Worm (Caenorhabditis elegans) whole organism, L3 larva: ENCODE data around the gene lips-15.

Source experiments
- R02D3.7 ChIP-seq: fragments of 150-350 bp; optimal IDR thresholded peaks from 2 replicates; lab custom pipeline; 2014; ENCODE audit warnings: missing biosample characterization, missing genetic modification characterization
- aly-2 ChIP-seq: fragments of 150-350 bp; optimal IDR thresholded peaks from 2 replicates; lab custom pipeline; 2014; ENCODE audit warnings: missing biosample characterization, missing genetic modification characterization
- ama-1 ChIP-seq: fragments of 150-350 bp; optimal IDR thresholded peaks from 2 replicates; lab custom pipeline; 2018
- ceh-16 ChIP-seq: sonication (generic microtip); optimal IDR thresholded peaks from 2 replicates; lab custom pipeline; 2017; ENCODE audit warnings: missing biosample characterization, missing genetic modification characterization
- ceh-28 ChIP-seq: fragments of 150-350 bp; optimal IDR thresholded peaks from 2 replicates; lab custom pipeline; 2014; ENCODE audit warnings: missing biosample characterization, missing genetic modification reagents, missing genetic modification characterization
- ceh-9 ChIP-seq: sonication (generic microtip); optimal IDR thresholded peaks from 2 replicates; lab custom pipeline; 2018; ENCODE audit warnings: missing biosample characterization, missing genetic modification characterization
- daf-12 ChIP-seq: fragments of 150-350 bp; optimal IDR thresholded peaks from 2 replicates; lab custom pipeline; 2014; ENCODE audit warnings: missing biosample characterization, missing genetic modification reagents, missing genetic modification characterization
- egl-5 ChIP-seq: fragments of 150-350 bp; optimal IDR thresholded peaks from 2 replicates; lab custom pipeline; 2017; ENCODE audit warnings: missing biosample characterization, missing genetic modification reagents, missing genetic modification characterization, inconsistent platforms
- elt-2 ChIP-seq: sonication (generic microtip); optimal IDR thresholded peaks from 2 replicates; lab custom pipeline; 2016; ENCODE audit warnings: missing genetic modification reagents, mild to moderate bottlenecking, missing genetic modification characterization, missing compliant biosample characterization
- elt-3 ChIP-seq, 3 experiments: fragments of 150-350 bp in 1 of 3; sonication (generic microtip) in 2 of 3; optimal IDR thresholded peaks; 2 replicates in 2 of 3; 4 replicates in 1 of 3; lab custom pipeline; 2014 to 2017; ENCODE audit warnings: missing biosample characterization in 3 of 3, missing genetic modification characterization in 3 of 3
- eor-1 ChIP-seq, 2 experiments: fragments of 150-350 bp; optimal IDR thresholded peaks; 2 replicates each; lab custom pipeline; 2014 to 2018; ENCODE audit warnings: missing biosample characterization in 2 of 2, missing genetic modification characterization in 2 of 2
- fkh-10 ChIP-seq: sonication (generic microtip); optimal IDR thresholded peaks from 2 replicates; lab custom pipeline; 2017; ENCODE audit warnings: missing biosample characterization, missing genetic modification reagents, missing genetic modification characterization
- fkh-2 ChIP-seq: fragments of 150-350 bp; optimal IDR thresholded peaks from 2 replicates; lab custom pipeline; 2014; ENCODE audit warnings: missing biosample characterization, missing genetic modification reagents, missing genetic modification characterization
- fos-1 ChIP-seq: fragments of 150-350 bp; optimal IDR thresholded peaks from 2 replicates; lab custom pipeline; 2014; ENCODE audit warnings: missing biosample characterization, missing genetic modification characterization
- hmg-11 ChIP-seq: sonication (generic microtip); optimal IDR thresholded peaks from 2 replicates; lab custom pipeline; 2016; ENCODE audit warnings: missing genetic modification characterization, missing compliant biosample characterization
- jun-1 ChIP-seq: fragments of 150-350 bp; optimal IDR thresholded peaks from 2 replicates; lab custom pipeline; 2014; ENCODE audit warnings: missing biosample characterization, missing genetic modification reagents, missing genetic modification characterization
- lin-15B ChIP-seq: fragments of 150-350 bp; optimal IDR thresholded peaks from 2 replicates; lab custom pipeline; 2014; ENCODE audit warnings: missing biosample characterization, missing genetic modification characterization
- lsy-12 ChIP-seq: sonication (generic microtip); optimal IDR thresholded peaks from 2 replicates; lab custom pipeline; 2016; ENCODE audit warnings: mild to moderate bottlenecking, missing genetic modification characterization, missing compliant biosample characterization
- mdl-1 ChIP-seq: fragments of 150-350 bp; optimal IDR thresholded peaks from 2 replicates; lab custom pipeline; 2014; ENCODE audit warnings: missing biosample characterization, missing genetic modification characterization
- nfya-1 ChIP-seq: sonication (generic microtip); optimal IDR thresholded peaks from 2 replicates; lab custom pipeline; 2017; ENCODE audit warnings: missing genetic modification characterization, mild to moderate bottlenecking, missing compliant biosample characterization, antibody characterized with exemption, moderate library complexity; ENCODE audit not compliant: insufficient read depth
- nhr-11 ChIP-seq: fragments of 150-350 bp; optimal IDR thresholded peaks from 2 replicates; lab custom pipeline; 2014; ENCODE audit warnings: missing biosample characterization, missing genetic modification characterization
- nhr-23 ChIP-seq: fragments of 150-350 bp; optimal IDR thresholded peaks from 2 replicates; lab custom pipeline; 2014; ENCODE audit warnings: missing biosample characterization, missing genetic modification reagents, missing genetic modification characterization
- nhr-25 ChIP-seq: sonication (generic microtip); optimal IDR thresholded peaks from 2 replicates; lab custom pipeline; 2017; ENCODE audit warnings: missing biosample characterization, missing genetic modification characterization
- nhr-28 ChIP-seq: fragments of 150-350 bp; optimal IDR thresholded peaks from 2 replicates; lab custom pipeline; 2014; ENCODE audit warnings: missing biosample characterization, missing genetic modification characterization
- nhr-67 ChIP-seq: fragments of 150-350 bp; optimal IDR thresholded peaks from 2 replicates; lab custom pipeline; 2014; ENCODE audit warnings: missing biosample characterization, missing genetic modification characterization
- nhr-76 ChIP-seq: fragments of 150-350 bp; sonication (generic microtip); optimal IDR thresholded peaks from 5 replicates; lab custom pipeline; 2014; ENCODE audit warnings: missing biosample characterization, missing genetic modification characterization
- pha-4 ChIP-seq: fragments of 150-350 bp; optimal IDR thresholded peaks from 2 replicates; lab custom pipeline; 2014; ENCODE audit warnings: missing biosample characterization, missing genetic modification reagents, missing genetic modification characterization
- pqm-1 ChIP-seq: fragments of 150-350 bp; optimal IDR thresholded peaks from 2 replicates; lab custom pipeline; 2017; ENCODE audit warnings: missing biosample characterization, missing genetic modification characterization, inconsistent platforms
- skn-1 ChIP-seq: fragments of 150-350 bp; optimal IDR thresholded peaks from 2 replicates; lab custom pipeline; 2014; ENCODE audit warnings: missing biosample characterization, missing genetic modification characterization
- snpc-4 ChIP-seq: fragments of 150-350 bp; optimal IDR thresholded peaks from 2 replicates; lab custom pipeline; 2014; ENCODE audit warnings: missing biosample characterization, missing genetic modification characterization
- tbx-2 ChIP-seq: sonication (generic microtip); optimal IDR thresholded peaks from 2 replicates; lab custom pipeline; 2016; ENCODE audit warnings: mild to moderate bottlenecking, missing genetic modification characterization, missing compliant biosample characterization
- unc-39 ChIP-seq: sonication (generic microtip); optimal IDR thresholded peaks from 4 replicates; lab custom pipeline; 2017; ENCODE audit warnings: missing biosample characterization, missing genetic modification characterization
- zag-1 ChIP-seq: fragments of 150-350 bp; optimal IDR thresholded peaks from 2 replicates; lab custom pipeline; 2014; ENCODE audit warnings: missing biosample characterization, missing genetic modification characterization

lips-15 gene

DNA sequence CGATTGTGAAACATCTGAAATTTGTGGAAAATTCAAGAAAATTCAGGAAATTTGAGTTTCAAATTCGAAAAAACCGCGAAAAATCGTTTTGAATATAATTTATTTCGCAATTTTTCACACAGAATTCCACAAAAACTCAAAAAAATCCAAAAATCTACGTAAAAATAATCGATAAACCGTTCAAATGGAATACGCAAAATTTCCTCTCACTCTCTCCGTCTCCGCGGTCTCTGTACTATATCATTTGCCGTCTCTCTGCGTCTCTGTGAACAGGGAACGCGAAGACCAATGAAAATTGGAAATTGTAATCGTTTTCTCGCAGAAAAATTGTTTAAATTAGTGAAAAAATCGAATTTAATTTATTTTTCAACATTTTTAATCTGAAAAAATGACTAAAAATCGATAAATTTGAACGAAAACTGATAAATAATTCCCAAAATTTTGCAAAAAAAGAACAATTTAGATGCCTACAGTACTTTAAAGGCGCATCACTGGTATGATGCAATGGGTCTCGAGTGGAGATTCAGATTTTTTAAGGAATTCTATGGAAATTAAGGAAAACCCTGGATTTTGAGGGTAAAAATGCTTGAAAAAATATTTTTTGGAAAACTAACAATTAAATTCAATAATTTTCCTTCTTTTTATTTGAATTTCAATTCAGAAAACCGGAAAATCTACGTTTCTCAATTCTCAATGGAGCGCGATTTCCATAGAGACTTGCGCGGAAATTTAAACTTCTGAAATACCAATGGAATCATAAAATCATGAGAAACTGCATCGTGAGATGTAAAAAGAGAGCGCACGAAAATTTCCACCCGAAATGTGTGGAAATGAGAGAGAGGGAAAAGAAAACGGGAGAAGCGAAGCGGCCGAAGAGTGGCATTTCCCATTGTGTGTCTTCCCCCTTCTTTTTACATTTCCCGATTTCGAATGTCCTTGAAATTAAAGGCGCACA is at the start of gene lips-15, which contains the start of gene ceh-100:
Gene lips-15 (plus strand): TSS at position 720 of the 955 bp plus-strand sequence.
Gene ceh-100 (minus strand): TSS at position 14 of the 955 bp plus-strand sequence.
- TF ChIP-seq lin-15B (tag; lab: Kevin White, UChicago) (peak; percentile 81), nhr-23 (tag; lab: Kevin White, UChicago) (peak; percentile 0), ceh-28 (tag; lab: Kevin White, UChicago) (peak; percentile 78), elt-2 (tag; lab: Kevin White, UChicago) (peak; percentile 5), pha-4 (tag; lab: Kevin White, UChicago) (peak; percentile 23), nhr-25 (peak; percentile 56), ceh-16 (tag; lab: Kevin White, UChicago) (no peak), tbx-2 (tag; lab: Kevin White, UChicago) (no peak), egl-5 (tag; lab: Kevin White, UChicago) (peak; percentile 37), hmg-11 (tag; lab: Kevin White, UChicago) (peak; percentile 43), pqm-1 (no peak), lsy-12 (no peak), nfya-1 (tag; lab: Kevin White, UChicago) (peak; percentile 46)

ce11 chrII:12555579-12555978 is 48.6 kb upstream of the lips-15 start, which contains the start of gene F49C5.11:
Gene F49C5.11 (plus strand): TSS chrII:12555879.
- TF ChIP-seq eor-1 (tag; optimal IDR thresholded peaks at IDR 0.05; lab: Kevin White, UChicago), result no peak
- TF ChIP-seq nhr-28, result no peak

- no peak for TF ChIP-seq ceh-9 (tag; lab: Kevin White, UChicago)
- no peak for TF ChIP-seq nhr-28
- no peak for TF ChIP-seq fos-1 (tag; lab: Kevin White, UChicago)
- no peak for TF ChIP-seq skn-1
- TF ChIP-seq mdl-1 (tag; lab: Kevin White, UChicago), result no peak
- TF ChIP-seq nhr-11 (tag; lab: Kevin White, UChicago), result no peak
- no peak for TF ChIP-seq nhr-76 (tag; lab: Kevin White, UChicago)
- no peak for TF ChIP-seq jun-1 (tag; lab: Kevin White, UChicago)
- TF ChIP-seq unc-39 (tag; lab: Kevin White, UChicago), result no peak
- TF ChIP-seq lin-15B (tag; lab: Kevin White, UChicago), result no peak
- no peak for TF ChIP-seq tbx-2 (tag; lab: Kevin White, UChicago)
- TF ChIP-seq lsy-12, result no peak
- no peak for TF ChIP-seq nhr-67 (tag; lab: Kevin White, UChicago)
- TF ChIP-seq ama-1 (lab: Kevin White, UChicago), result no peak
Measured at ce11 chrII:12560210-12560609, 44.0 kb upstream of the lips-15 start, which contains the start of gene F49C5.12. Gene F49C5.12 (minus strand): TSS chrII:12560310.

ce11 chrII:12565851-12566250 is 38.3 kb upstream of the lips-15 start, which contains the start of gene F49C5.7:
Gene F49C5.7 (plus strand): TSS chrII:12566151.
- TF ChIP-seq tbx-2 (tag; lab: Kevin White, UChicago), result no peak
- no peak for TF ChIP-seq fkh-10 (GFP tag; lab: Kevin White, UChicago)
- TF ChIP-seq ceh-9 (tag; lab: Kevin White, UChicago), result no peak
- TF ChIP-seq snpc-4 (tag; lab: Kevin White, UChicago), result no peak
- TF ChIP-seq fos-1 (tag; lab: Kevin White, UChicago), result no peak
- TF ChIP-seq fkh-2 (tag; lab: Kevin White, UChicago), result no peak
- TF ChIP-seq hmg-11 (tag; lab: Kevin White, UChicago), result no peak
- no peak for TF ChIP-seq pha-4 (tag; lab: Kevin White, UChicago)
- TF ChIP-seq daf-12, result no peak
- TF ChIP-seq skn-1, result no peak
- no peak for TF ChIP-seq nhr-28
- TF ChIP-seq eor-1 (tag; optimal IDR thresholded peaks at IDR 0.05; lab: Kevin White, UChicago), result no peak
- TF ChIP-seq zag-1 (tag; lab: Kevin White, UChicago), result no peak

DNA sequence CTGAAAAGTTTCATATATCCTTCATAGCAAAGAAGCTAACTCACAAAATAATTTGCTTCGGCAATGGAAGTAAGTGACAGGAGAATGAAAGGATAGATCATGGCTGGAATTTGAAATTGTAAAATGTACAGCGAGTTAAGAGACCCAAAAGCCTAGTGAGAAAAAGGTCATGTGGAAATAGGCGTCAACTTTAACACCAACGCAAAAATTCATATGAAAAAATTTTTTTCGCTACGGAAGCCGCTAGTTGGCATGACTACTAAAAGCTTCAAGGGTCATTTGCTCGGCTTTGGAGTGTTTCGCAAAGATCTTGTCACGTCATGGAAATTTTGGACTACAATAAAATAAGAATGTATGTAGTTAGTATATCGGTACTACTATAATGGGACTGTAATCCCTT is 33.7 kb upstream of the lips-15 start, which contains the start of gene Y38E10A.1:
Gene Y38E10A.1 (minus strand): TSS at position 101 of the 400 bp plus-strand sequence.
- TF ChIP-seq fos-1 (tag; lab: Kevin White, UChicago), result no peak
- TF ChIP-seq aly-2, result no peak
- TF ChIP-seq R02D3.7 (tag; lab: Kevin White, UChicago), result no peak
- no peak for TF ChIP-seq elt-3 (tag; optimal IDR thresholded peaks at IDR 0.05; lab: Kevin White, UChicago)
- TF ChIP-seq nhr-23 (tag; lab: Kevin White, UChicago), result no peak
- TF ChIP-seq hmg-11 (tag; lab: Kevin White, UChicago), result no peak
- TF ChIP-seq ceh-9 (tag; lab: Kevin White, UChicago), result no peak
- no peak for TF ChIP-seq fkh-2 (tag; lab: Kevin White, UChicago)
- no peak for TF ChIP-seq mdl-1 (tag; lab: Kevin White, UChicago)
- no peak for TF ChIP-seq nhr-25
